Fruit fly (Drosophila melanogaster) S2 (cell line): ENCODE data around the gene CG33098.

Source experiments
- CG8478 ChIP-seq: fragments of >200 bp; optimal IDR thresholded peaks from 2 replicates; lab custom pipeline; 2018
- CTCF ChIP-seq, 2 experiments: fragments of >200 bp; optimal IDR thresholded peaks; 2 replicates each; lab custom pipeline; 2018

The CG33098 gene

DNA sequence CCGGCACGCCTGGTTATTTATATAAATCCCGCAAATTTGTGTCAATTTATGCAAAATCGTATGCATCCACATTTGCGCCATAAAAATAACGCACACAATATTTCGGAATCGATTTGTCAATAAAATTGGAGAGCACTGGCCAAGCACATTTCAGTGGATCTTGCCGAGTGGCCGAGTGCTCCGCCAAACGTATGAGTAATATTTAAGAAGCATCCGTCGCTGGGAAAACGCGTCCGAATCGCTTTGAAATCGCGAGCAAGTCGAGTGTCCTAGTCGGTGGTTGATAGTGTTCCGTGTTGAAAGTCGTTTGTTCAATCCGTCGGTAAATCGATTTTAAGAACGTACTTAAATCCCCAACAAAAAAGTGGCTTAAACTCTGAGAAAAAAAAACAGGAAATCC is at the start of gene CG33098:
Gene CG33098, plus strand, starts transcription at position 224 of the 400 bp plus-strand sequence.
- no peak for TF ChIP-seq CTCF (optimal IDR thresholded peaks at IDR 0.05; lab: Kevin White, UChicago)

DNA sequence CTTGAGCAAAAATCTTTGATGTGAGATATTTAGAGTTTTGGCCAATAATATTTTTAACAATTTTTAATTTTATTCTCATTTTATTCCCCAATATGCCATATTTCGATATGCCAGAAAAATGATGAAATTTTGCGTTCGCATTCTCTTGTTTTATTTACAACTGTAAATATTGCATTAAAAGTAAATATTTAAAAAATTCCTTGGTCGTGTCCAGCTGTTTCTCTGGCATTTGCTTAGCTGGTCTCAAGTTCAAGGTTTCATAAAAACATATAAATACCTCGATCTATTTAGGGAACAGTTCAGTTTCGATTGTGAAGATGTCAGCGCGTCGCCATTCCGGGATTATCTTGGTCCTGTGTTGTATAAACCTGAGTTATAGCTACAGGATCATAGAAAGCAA is 45.6 kb upstream of the CG33098 start, which contains the start of gene Sgsf:
Gene Sgsf, plus strand, starts transcription at position 301 of the 400 bp plus-strand sequence.
- TF ChIP-seq CTCF (optimal IDR thresholded peaks at IDR 0.05; lab: Kevin White, UChicago) (no peak), CG8478 (lab: Kevin White, UChicago) (no peak)

DNA sequence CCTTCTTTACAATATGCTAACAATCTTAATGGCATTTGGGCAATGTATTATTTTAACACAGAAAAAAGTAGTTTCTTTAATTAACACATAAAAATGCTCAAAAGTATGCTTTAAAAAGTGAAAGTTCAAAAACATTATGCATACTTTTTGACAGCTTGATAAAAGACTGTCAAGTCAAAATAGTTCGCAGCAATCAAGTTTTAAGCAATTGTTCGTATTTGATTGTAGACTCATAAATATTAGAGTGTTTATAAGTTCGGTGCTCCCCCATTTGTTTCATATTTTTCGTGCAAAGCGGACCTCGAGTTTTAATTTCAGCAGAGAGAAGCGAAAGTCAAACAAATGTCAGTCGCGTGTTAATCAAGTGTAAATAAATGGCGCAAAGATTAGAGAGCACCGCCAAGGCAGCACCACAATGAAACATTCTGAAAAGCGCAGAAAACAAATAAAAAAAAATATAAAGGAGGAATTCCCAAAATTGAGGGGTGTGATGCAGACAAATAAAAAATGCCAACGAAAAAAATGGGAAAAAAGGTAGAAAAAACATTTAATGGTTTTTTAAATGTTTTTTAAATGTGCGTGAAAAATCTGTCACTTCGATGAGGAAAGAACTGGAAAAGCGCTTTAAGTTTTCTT is 42.0 kb upstream of the CG33098 start:
- no peak for TF ChIP-seq CG8478 (lab: Kevin White, UChicago)
- TF ChIP-seq CTCF (optimal IDR thresholded peaks at IDR 0.05; lab: Kevin White, UChicago): no peak

DNA sequence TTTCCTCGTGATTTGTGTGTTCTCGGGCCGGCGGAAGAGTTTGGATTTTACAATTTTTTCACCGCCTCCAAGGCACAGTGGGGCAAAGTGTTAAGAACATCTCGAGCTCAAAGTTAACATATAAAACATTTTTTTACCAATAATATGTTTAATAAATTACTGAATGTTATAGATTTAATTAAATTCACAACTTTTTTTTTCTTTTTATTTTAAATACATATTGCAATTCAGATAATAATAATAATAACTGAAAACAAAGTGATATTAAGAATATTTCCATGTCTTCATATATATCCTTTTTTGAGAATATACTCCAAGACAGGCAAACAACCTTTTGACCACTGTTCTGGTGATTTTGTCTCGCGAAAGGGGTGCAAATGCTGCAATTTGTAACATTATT is 41.0 kb upstream of the CG33098 start:
- TF ChIP-seq CTCF (optimal IDR thresholded peaks at IDR 0.05; lab: Kevin White, UChicago) (no peak), CG8478 (lab: Kevin White, UChicago) (no peak)

DNA sequence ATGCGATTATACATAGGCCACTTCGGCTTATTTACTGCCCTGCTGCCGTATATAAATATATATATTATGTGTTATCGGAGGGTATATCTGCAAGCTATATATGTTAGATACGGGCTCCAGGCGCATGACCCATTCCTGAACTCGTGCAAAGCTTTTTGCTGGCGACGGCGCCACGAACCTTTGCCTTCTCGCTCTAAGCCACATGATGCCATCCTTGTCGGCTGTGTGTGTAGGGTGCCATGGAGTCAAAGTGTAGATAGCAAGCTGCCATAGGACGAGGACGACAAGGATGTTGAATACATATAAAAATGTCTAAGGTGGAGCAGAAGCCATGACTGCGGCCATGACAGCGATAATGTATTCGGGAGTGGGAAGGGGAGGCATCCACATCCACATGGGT is 39.3 kb upstream of the CG33098 start:
- TF ChIP-seq CG8478 (lab: Kevin White, UChicago) (no peak), CTCF (optimal IDR thresholded peaks at IDR 0.05; lab: Kevin White, UChicago) (no peak)

DNA sequence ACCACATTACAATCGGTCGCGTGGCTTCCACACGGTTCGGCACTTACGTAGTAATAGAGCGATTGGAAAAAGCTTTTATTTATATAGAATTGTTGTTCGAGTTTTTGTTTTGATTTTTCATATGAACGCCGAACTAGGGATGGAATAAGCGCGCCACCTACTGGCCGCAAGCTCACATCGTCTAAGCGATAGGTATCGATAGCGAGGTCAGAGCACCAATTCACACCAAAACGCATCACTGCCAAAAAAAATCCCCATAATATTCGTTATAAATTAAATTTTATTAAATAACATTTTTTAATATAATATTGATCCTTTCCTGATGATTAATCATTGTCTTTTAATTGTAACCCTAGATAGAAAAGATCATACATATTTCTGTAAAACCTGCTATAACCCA is 36.5 kb upstream of the CG33098 start, which contains the start of gene CG10038:
Gene CG10038, minus strand, starts transcription at position 148 of the 400 bp plus-strand sequence.
- TF ChIP-seq CG8478 (lab: Kevin White, UChicago) (no peak), CTCF (optimal IDR thresholded peaks at IDR 0.05; lab: Kevin White, UChicago) (peak; percentile 57 to 85)

DNA sequence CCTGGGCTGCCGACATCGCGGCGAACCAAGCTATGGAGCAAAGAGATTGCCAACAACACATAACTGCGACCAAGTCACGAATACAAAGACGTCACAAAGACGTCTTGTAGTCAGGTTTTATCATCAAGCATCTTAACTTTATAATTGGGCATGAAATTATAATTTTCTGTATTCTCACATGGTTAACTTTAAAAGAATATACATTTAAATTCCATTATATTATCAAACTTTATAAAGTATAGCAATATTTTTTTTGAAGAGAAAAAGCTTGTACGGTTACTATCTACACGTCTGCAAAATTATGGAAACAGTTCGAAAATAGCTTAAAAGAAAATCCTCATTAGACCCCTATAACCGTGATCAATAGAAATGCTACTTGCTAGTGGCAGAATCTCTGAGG is 35.0 kb upstream of the CG33098 start, which contains the start of gene CG10041:
Gene CG10041, minus strand, starts transcription at position 101 of the 400 bp plus-strand sequence.
- TF ChIP-seq CTCF (optimal IDR thresholded peaks at IDR 0.05; lab: Kevin White, UChicago) (no peak), CG8478 (lab: Kevin White, UChicago) (no peak)

DNA sequence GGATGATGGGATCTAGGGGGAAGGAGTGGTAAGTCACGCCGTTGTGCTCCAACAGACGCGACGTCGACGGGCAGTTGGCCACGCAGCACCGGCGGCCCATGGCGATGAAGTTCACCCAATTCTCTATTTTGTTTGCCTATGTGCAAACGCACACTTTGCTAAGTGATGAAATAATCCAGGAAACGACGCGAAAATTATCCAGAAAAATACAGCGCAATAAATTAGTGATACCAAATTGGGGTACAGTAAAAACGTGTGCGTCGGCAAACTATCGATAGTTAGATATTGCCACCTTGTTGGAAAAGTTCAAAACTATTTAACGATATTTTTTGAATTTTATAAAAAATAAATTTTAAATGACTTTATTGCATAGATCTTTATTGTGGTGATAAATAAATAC is 30.9 kb upstream of the CG33098 start, which contains the start of gene MBD-R2:
Gene MBD-R2, minus strand, starts transcription at position 222 of the 400 bp plus-strand sequence.
- TF ChIP-seq CG8478 (lab: Kevin White, UChicago) (no peak), CTCF (optimal IDR thresholded peaks at IDR 0.05; lab: Kevin White, UChicago) (peak in 1 of 2 experiments; percentile 29)

DNA sequence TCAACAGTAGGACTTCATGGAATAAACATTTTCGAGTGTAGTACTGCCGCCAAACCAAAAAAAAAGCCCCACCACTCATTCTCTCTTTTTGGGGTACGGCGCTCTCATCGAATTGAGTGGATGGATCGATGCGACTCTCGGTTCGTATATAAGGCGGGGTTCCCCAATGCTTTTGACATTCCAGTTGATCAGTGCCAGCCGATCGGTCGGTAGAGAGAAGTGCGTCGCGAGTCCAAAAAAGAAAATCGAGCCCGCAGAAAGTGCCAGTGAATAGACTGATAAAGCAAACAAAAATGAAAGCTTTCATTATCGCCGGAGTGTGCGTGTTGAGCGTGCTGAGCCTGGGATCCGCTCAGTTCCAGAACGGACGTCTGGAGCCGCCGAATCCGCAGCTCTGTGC is 27.2 kb upstream of the CG33098 start, which contains the start of gene CG4115:
Gene CG4115, plus strand, starts transcription at position 172 of the 400 bp plus-strand sequence.
- no peak for TF ChIP-seq CG8478 (lab: Kevin White, UChicago)
- TF ChIP-seq CTCF (optimal IDR thresholded peaks at IDR 0.05; lab: Kevin White, UChicago): no peak

DNA sequence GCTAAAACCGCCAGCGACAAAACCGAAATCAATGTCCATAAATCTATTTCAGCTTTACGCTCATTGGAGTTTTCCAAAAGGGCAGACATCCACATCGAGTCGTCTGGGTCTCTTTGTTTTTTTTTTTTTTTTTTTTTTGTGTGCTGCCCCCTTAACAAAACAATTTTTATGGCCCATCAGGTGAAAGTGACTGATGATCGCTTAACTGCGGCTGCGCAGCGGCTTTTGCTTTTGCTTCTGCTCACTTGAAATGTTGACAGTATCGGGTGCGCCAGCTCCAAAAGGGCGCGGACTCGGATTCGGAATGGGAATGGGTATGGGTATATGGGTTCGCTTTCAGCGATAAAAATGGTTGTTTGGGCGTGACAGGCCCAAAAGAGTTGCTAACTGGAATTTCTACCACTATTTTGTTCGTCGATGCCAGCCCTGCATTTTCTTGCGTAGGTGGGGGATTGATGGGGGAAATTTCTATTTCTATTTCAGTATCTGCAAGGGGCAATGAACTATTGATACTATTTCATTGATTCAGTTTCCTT is 25.0 kb upstream of the CG33098 start:
- TF ChIP-seq CTCF (optimal IDR thresholded peaks at IDR 0.05; lab: Kevin White, UChicago) (no peak), CG8478 (lab: Kevin White, UChicago) (no peak)

DNA sequence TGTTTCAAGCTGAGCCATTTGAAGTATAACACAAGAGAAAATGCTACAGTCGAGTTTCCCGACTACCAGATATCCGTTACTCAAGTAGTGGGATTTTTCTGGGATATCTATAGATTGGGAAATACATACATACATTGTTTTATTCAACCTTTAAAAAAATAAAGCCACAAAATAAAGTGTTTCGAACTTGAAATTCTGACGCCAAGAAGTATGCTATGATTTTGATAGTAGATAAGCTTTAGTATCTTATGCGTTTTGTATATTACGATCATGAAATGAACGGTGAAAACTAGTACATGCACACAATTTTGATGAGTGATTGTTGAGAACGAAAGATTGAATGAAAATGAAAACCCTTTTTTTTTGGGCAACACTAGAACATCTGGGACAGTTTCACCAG is 23.4 kb upstream of the CG33098 start:
- TF ChIP-seq CG8478 (lab: Kevin White, UChicago): no peak
- TF ChIP-seq CTCF (optimal IDR thresholded peaks at IDR 0.05; lab: Kevin White, UChicago): no peak

DNA sequence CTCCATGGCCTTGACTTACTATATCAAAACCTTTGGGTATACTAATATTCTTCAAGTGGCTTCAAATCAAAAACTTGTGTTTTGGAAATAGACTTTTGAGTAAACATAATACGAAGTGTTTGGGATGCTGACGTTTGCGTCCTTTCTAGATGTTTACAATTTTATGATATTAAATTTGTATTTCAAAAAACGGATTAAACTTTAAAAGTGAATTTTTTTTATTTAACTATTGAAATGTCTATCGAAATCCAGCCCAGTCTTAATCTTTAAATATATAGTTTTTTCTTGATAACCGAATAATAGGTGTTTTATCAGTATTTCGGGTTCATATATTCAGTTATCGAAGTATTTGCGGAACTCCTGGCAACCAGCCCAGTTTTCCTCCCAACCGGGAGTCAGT is 22.4 kb upstream of the CG33098 start, which contains the start of gene Tim17a1:
Gene Tim17a1, minus strand, starts transcription at position 101 of the 400 bp plus-strand sequence.
- TF ChIP-seq CTCF (optimal IDR thresholded peaks at IDR 0.05; lab: Kevin White, UChicago) (no peak), CG8478 (lab: Kevin White, UChicago) (no peak)

DNA sequence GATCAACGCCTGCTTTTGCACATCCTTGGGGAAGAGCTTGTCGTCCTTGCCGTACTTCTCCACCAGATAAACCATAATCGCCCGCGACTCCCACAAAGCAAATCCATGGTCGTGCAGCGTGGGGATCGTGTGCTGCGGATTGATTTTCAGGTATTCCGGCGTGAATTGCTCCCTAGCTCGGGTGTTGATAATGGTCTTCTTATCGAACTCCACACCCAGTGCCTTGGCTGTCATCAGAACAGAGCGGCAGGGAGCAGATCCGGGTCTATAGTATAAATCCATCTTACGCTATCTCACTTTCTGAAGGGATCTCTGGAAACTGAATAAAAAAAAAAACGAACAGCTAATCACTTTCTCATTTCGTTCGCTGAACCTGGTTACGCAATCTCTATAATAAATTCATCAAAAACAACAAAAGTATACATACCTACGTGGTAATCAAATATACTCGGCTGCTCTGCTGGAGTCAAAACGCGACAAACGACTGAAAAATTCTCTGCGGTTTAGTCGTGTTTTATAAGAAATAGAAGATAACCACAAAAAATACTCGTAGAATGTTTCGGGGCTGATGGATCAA is 21.6 kb upstream of the CG33098 start, which contains the start of gene GstD10:
Gene GstD10, minus strand, starts transcription at position 472 of the 577 bp plus-strand sequence.
- TF ChIP-seq CG8478 (lab: Kevin White, UChicago) (no peak), CTCF (optimal IDR thresholded peaks at IDR 0.05; lab: Kevin White, UChicago) (no peak)

DNA sequence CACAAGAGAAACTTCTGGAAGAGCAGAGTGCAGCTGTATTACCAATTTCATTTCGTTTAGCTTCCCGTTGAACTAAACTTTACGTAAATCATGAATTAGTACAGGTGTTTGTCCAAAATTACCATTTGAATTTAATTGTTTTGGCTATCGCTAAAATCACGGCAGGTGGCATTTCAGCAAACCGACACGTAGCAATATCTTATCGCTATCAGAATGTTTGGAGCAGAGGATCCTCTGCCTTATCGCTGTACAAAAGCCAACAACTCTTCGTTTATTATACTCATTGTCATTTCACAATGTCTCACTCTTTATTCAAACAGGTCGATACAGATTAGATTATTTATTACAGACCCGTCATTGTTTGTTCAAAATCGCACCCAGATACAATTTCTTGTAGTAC is 21.1 kb upstream of the CG33098 start:
- TF ChIP-seq CG8478 (lab: Kevin White, UChicago) (no peak), CTCF (optimal IDR thresholded peaks at IDR 0.05; lab: Kevin White, UChicago) (no peak)

DNA sequence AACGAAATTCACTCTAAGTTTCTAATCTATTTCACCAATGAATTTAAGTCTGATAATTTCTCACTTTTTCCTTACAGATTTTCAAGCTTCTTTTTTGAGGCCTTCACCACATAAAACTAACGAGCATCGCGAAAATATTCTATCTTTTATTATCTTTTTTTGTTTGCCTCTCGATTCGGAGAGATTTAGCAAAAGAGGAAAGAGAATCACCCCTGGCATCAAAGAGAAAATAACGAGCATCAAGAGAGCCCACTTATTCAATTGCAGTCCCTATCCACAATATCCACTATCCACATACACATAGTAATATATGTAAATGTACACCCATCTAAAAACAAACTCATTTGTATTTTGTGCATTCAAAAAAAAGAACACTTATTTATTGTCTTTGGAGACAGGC is 19.5 kb upstream of the CG33098 start, which contains the start of gene GstD9:
Gene GstD9, minus strand, starts transcription at position 101 of the 400 bp plus-strand sequence.
- no peak for TF ChIP-seq CG8478 (lab: Kevin White, UChicago)
- no peak for TF ChIP-seq CTCF (optimal IDR thresholded peaks at IDR 0.05; lab: Kevin White, UChicago)
